Worm (Caenorhabditis elegans): Measurements from ENCODE around the gene taf-8.

DNA sequence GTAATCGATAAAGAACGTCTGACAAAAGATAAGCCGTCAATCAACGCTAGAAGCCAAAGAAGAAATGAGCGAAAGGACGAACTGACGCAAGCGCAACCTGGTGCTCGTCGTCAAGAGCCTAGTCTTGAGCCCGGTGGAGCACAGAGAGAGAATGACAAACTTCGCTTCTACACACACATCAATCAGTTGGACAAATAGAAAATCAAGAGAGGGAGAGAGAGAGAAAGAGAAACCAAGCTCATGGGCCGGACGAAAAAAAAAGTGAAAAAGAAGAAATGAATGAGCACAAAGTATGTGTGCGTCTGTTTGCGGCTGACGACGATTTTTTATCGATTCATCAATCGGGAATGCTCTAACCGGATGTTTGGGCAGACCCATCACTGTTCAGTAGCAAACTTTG lies 48.0 kb upstream of the taf-8 start:
- TF ChIP-seq nhr-12 (tag; optimal IDR thresholded peaks at IDR 0.05) (no peak), ztf-11 (tag; optimal IDR thresholded peaks at IDR 0.05) (no peak), unc-62 (GFP tag; optimal IDR thresholded peaks at IDR 0.05) (peak; percentile 25)

Data from whole organism, L3 larva.